Fruit fly (Drosophila melanogaster) whole organism, embryonic: ENCODE measurements around the gene ND-MNLL.

ENCODE experiments used
- CG10462 ChIP-seq: fragments of 200-800 bp; sonication (Bioruptor generic); optimal IDR thresholded peaks from 2 replicates; lab custom pipeline; 2016; ENCODE audit warnings: missing biosample characterization, missing genetic modification characterization
- CG10959 ChIP-seq: fragments of 200-800 bp; sonication (Bioruptor generic); IDR thresholded peaks from 2 replicates; pipeline ENCODE4 v1.3.6; 2022; ENCODE audit warnings: missing biosample characterization, missing genetic modification characterization
- CG12659 ChIP-seq: fragments of 200-800 bp; sonication (Bioruptor generic); optimal IDR thresholded peaks from 3 replicates; lab custom pipeline; 2017; ENCODE audit warnings: mild to moderate bottlenecking, missing biosample characterization, missing genetic modification reagents, missing genetic modification characterization
- CG12769 ChIP-seq: fragments of 200-800 bp; sonication (Bioruptor generic); optimal IDR thresholded peaks from 2 replicates; lab custom pipeline; 2019; ENCODE audit warnings: missing biosample characterization, mild to moderate bottlenecking, missing genetic modification characterization, moderate library complexity
- CG13624 ChIP-seq: fragments of 200-800 bp; sonication (Bioruptor generic); optimal IDR thresholded peaks from 2 replicates; lab custom pipeline; 2016; ENCODE audit warnings: missing biosample characterization, missing genetic modification characterization
- CG14441 ChIP-seq: fragments of 200-800 bp; sonication (Bioruptor generic); IDR thresholded peaks from 2 replicates; pipeline ENCODE4 v1.3.6; 2022; ENCODE audit warnings: missing biosample characterization, missing genetic modification characterization
- CG14860 ChIP-seq: fragments of 200-800 bp; sonication (Bioruptor generic); IDR thresholded peaks from 3 replicates; pipeline ENCODE4 v1.3.6; 2022; ENCODE audit warnings: missing biosample characterization, missing genetic modification characterization; ENCODE audit not compliant: partially characterized antibody
- CG1647 ChIP-seq: fragments of 200-800 bp; sonication (Bioruptor generic); optimal IDR thresholded peaks from 3 replicates; lab custom pipeline; 2016; ENCODE audit warnings: missing biosample characterization, missing genetic modification characterization
- CG16863 ChIP-seq: fragments of 200-800 bp; sonication (Bioruptor generic); optimal IDR thresholded peaks from 3 replicates; lab custom pipeline; 2016; ENCODE audit warnings: missing biosample characterization, missing genetic modification characterization
- CG17912 ChIP-seq: fragments of 200-800 bp; sonication (Bioruptor generic); optimal IDR thresholded peaks from 2 replicates; lab custom pipeline; 2018; ENCODE audit warnings: missing biosample characterization, mild to moderate bottlenecking, missing genetic modification characterization
- CG18476 ChIP-seq: fragments of 200-800 bp; sonication (Bioruptor generic); optimal IDR thresholded peaks from 2 replicates; lab custom pipeline; 2016; ENCODE audit warnings: missing biosample characterization, mild to moderate bottlenecking, missing genetic modification characterization
- CG18599 ChIP-seq: fragments of 200-800 bp; sonication (Bioruptor generic); optimal IDR thresholded peaks from 3 replicates; lab custom pipeline; 2017; ENCODE audit warnings: missing biosample characterization, missing genetic modification characterization, mild to moderate bottlenecking, moderate library complexity, missing genetic modification reagents
- CG2116 ChIP-seq: fragments of 200-800 bp; sonication (Bioruptor generic); optimal IDR thresholded peaks from 3 replicates; lab custom pipeline; 2018; ENCODE audit warnings: missing biosample characterization, mild to moderate bottlenecking, missing genetic modification characterization
- CG2199 ChIP-seq: fragments of 200-800 bp; sonication (Bioruptor generic); IDR thresholded peaks from 3 replicates; pipeline ENCODE4 v1.3.6; 2022; ENCODE audit warnings: missing biosample characterization, missing genetic modification characterization
- CG3163 ChIP-seq: fragments of 200-800 bp; sonication (Bioruptor generic); optimal IDR thresholded peaks from 3 replicates; lab custom pipeline; 2016; ENCODE audit warnings: missing biosample characterization, missing genetic modification characterization
- CG33213 ChIP-seq: fragments of 200-800 bp; sonication (Bioruptor generic); optimal IDR thresholded peaks from 3 replicates; lab custom pipeline; 2016; ENCODE audit warnings: missing biosample characterization, missing genetic modification characterization
- CG4424 ChIP-seq: fragments of 200-800 bp; sonication (Bioruptor generic); optimal IDR thresholded peaks from 3 replicates; lab custom pipeline; 2016; ENCODE audit warnings: missing biosample characterization, missing genetic modification characterization
- CG4730 ChIP-seq: fragments of 200-800 bp; sonication (Bioruptor generic); IDR thresholded peaks from 2 replicates; pipeline ENCODE4 v1.3.6; 2022; ENCODE audit warnings: missing biosample characterization, missing genetic modification characterization
- CG4820 ChIP-seq: fragments of 200-800 bp; sonication (Bioruptor generic); optimal IDR thresholded peaks from 3 replicates; lab custom pipeline; 2016; ENCODE audit warnings: missing biosample characterization, missing genetic modification characterization
- CG5245 ChIP-seq: fragments of 200-800 bp; sonication (Bioruptor generic); optimal IDR thresholded peaks from 3 replicates; lab custom pipeline; 2016; ENCODE audit warnings: missing biosample characterization, missing genetic modification characterization
- CG6765 ChIP-seq: fragments of 200-800 bp; sonication (Bioruptor generic); optimal IDR thresholded peaks from 3 replicates; lab custom pipeline; 2017; ENCODE audit warnings: missing biosample characterization, mild to moderate bottlenecking, missing genetic modification characterization
- CG8944 ChIP-seq: fragments of 200-800 bp; sonication (Bioruptor generic); optimal IDR thresholded peaks from 3 replicates; lab custom pipeline; 2016; ENCODE audit warnings: missing biosample characterization, missing genetic modification characterization
- CG9437 ChIP-seq: fragments of 200-800 bp; sonication (Bioruptor generic); optimal IDR thresholded peaks from 2 replicates; lab custom pipeline; 2018; ENCODE audit warnings: missing biosample characterization, mild to moderate bottlenecking, missing genetic modification characterization
- CG9727 ChIP-seq: fragments of 200-800 bp; sonication (Bioruptor generic); optimal IDR thresholded peaks from 3 replicates; lab custom pipeline; 2017; ENCODE audit warnings: missing biosample characterization, mild to moderate bottlenecking, missing genetic modification characterization
- CoRest ChIP-seq: fragments of 200-800 bp; sonication (Bioruptor generic); optimal IDR thresholded peaks from 3 replicates; lab custom pipeline; 2018; ENCODE audit warnings: missing biosample characterization, mild to moderate bottlenecking, missing genetic modification characterization, moderate library complexity
- Fer2 ChIP-seq: fragments of 200-800 bp; sonication (Bioruptor generic); optimal IDR thresholded peaks from 2 replicates; lab custom pipeline; 2018; ENCODE audit warnings: missing biosample characterization, mild to moderate bottlenecking, missing genetic modification characterization, moderate library complexity
- Fer3 ChIP-seq: fragments of 200-800 bp; sonication (Bioruptor generic); optimal IDR thresholded peaks from 2 replicates; lab custom pipeline; 2018; ENCODE audit warnings: missing biosample characterization, mild to moderate bottlenecking, missing genetic modification characterization, moderate library complexity
- H2.0 ChIP-seq: fragments of 200-800 bp; sonication (Bioruptor generic); IDR thresholded peaks from 2 replicates; pipeline ENCODE4 v1.3.6; 2022; ENCODE audit warnings: missing biosample characterization, missing genetic modification characterization
- Hr39 ChIP-seq: fragments of >200 bp; optimal IDR thresholded peaks from 2 replicates; lab custom pipeline; 2017
- NK7.1 ChIP-seq: fragments of 200-800 bp; sonication (Bioruptor generic); optimal IDR thresholded peaks from 3 replicates; lab custom pipeline; 2016; ENCODE audit warnings: missing biosample characterization, missing genetic modification characterization
- Nf-YB ChIP-seq: fragments of 200-800 bp; sonication (Bioruptor generic); optimal IDR thresholded peaks from 3 replicates; lab custom pipeline; 2019; ENCODE audit warnings: missing biosample characterization, mild to moderate bottlenecking, missing genetic modification characterization, moderate library complexity
- Oli ChIP-seq: fragments of 200-800 bp; sonication (Bioruptor generic); optimal IDR thresholded peaks from 2 replicates; lab custom pipeline; 2018; ENCODE audit warnings: missing biosample characterization, mild to moderate bottlenecking, missing genetic modification characterization, moderate library complexity
- Sox102F ChIP-seq: fragments of 200-800 bp; sonication (Bioruptor generic); optimal IDR thresholded peaks from 2 replicates; lab custom pipeline; 2018; ENCODE audit warnings: missing biosample characterization, mild to moderate bottlenecking, missing genetic modification characterization, moderate library complexity
- Ssrp ChIP-seq: fragments of 200-800 bp; sonication (Bioruptor generic); optimal IDR thresholded peaks from 2 replicates; lab custom pipeline; 2018; ENCODE audit warnings: missing biosample characterization, mild to moderate bottlenecking, missing genetic modification characterization, moderate library complexity
- al ChIP-seq: fragments of 200-800 bp; sonication (Bioruptor generic); IDR thresholded peaks from 2 replicates; pipeline ENCODE4 v1.3.6; 2022; ENCODE audit warnings: missing biosample characterization, missing genetic modification characterization
- amos ChIP-seq: fragments of 200-800 bp; sonication (Bioruptor generic); IDR thresholded peaks from 2 replicates; pipeline ENCODE4 v1.3.6; 2022; ENCODE audit warnings: missing biosample characterization, missing genetic modification characterization; ENCODE audit not compliant: partially characterized antibody
- br ChIP-seq: fragments of >200 bp; optimal IDR thresholded peaks from 2 replicates; lab custom pipeline; 2017
- cad ChIP-seq: fragments of >200 bp; optimal IDR thresholded peaks from 2 replicates; lab custom pipeline; 2017; ENCODE audit warnings: missing biosample characterization, missing genetic modification characterization
- dimm ChIP-seq: fragments of 200-800 bp; sonication (Bioruptor generic); IDR thresholded peaks from 2 replicates; pipeline ENCODE4 v1.3.6; 2022; ENCODE audit warnings: missing biosample characterization, missing genetic modification characterization
- gem ChIP-seq: fragments of 200-800 bp; sonication (Bioruptor generic); optimal IDR thresholded peaks from 2 replicates; lab custom pipeline; 2019; ENCODE audit warnings: missing biosample characterization, mild to moderate bottlenecking, missing genetic modification characterization, moderate library complexity
- h ChIP-seq: fragments of >200 bp; optimal IDR thresholded peaks from 2 replicates; lab custom pipeline; 2017
- lbe ChIP-seq: fragments of 200-800 bp; sonication (Bioruptor generic); optimal IDR thresholded peaks from 2 replicates; lab custom pipeline; 2016; ENCODE audit warnings: missing biosample characterization, mild to moderate bottlenecking, missing genetic modification characterization
- lov ChIP-seq, 2 experiments: fragments of 200-800 bp in 1 of 2; fragments of >200 bp in 1 of 2; sonication (Bioruptor generic) in 1 of 2; IDR thresholded peaks in 1 of 2; optimal IDR thresholded peaks in 1 of 2; 2 replicates in 1 of 2; 3 replicates in 1 of 2; pipeline versions ENCODE4 v1.3.6 to Lab custom; 2017 to 2022; ENCODE audit warnings: missing biosample characterization in 1 of 2, missing genetic modification characterization in 1 of 2
- repo ChIP-seq: fragments of 200-800 bp; sonication (Bioruptor generic); optimal IDR thresholded peaks from 2 replicates; lab custom pipeline; 2016; ENCODE audit warnings: missing biosample characterization, missing genetic modification characterization
- rib ChIP-seq: fragments of 200-800 bp; sonication (Bioruptor generic); IDR thresholded peaks from 2 replicates; pipeline ENCODE4 v1.3.6; 2022; ENCODE audit warnings: missing biosample characterization, missing genetic modification characterization
- salm ChIP-seq: fragments of 200-800 bp; sonication (Bioruptor generic); optimal IDR thresholded peaks from 2 replicates; lab custom pipeline; 2018; ENCODE audit warnings: missing biosample characterization, mild to moderate bottlenecking, missing genetic modification characterization
- slbo ChIP-seq: fragments of 200-800 bp; sonication (Bioruptor generic); IDR thresholded peaks from 2 replicates; pipeline ENCODE4 v1.3.6; 2022; ENCODE audit warnings: missing biosample characterization, missing genetic modification characterization
- slou ChIP-seq: fragments of 200-800 bp; sonication (Bioruptor generic); optimal IDR thresholded peaks from 3 replicates; lab custom pipeline; 2016; ENCODE audit warnings: missing biosample characterization, missing genetic modification characterization
- stc ChIP-seq: fragments of 200-800 bp; sonication (Bioruptor generic); IDR thresholded peaks from 2 replicates; pipeline ENCODE4 v1.3.6; 2022; ENCODE audit warnings: missing biosample characterization, missing genetic modification characterization
- toy ChIP-seq: fragments of 200-800 bp; sonication (Bioruptor generic); IDR thresholded peaks from 2 replicates; pipeline ENCODE4 v1.3.6; 2022; ENCODE audit warnings: missing biosample characterization, missing genetic modification characterization
- vfl ChIP-seq: fragments of 200-800 bp; sonication (Bioruptor generic); optimal IDR thresholded peaks from 2 replicates; lab custom pipeline; 2016; ENCODE audit warnings: missing biosample characterization, missing genetic modification characterization
- wdn ChIP-seq: fragments of 200-800 bp; sonication (Bioruptor generic); IDR thresholded peaks from 2 replicates; pipeline ENCODE4 v1.3.6; 2022; ENCODE audit warnings: missing biosample characterization, missing genetic modification characterization
- zfh2 ChIP-seq: fragments of 200-800 bp; sonication (Bioruptor generic); optimal IDR thresholded peaks from 2 replicates; lab custom pipeline; 2016; ENCODE audit warnings: missing biosample characterization, missing genetic modification characterization

The ND-MNLL gene

dm6 chrX:7909482-7909881 lies 15.9 kb upstream of the ND-MNLL start (continued):
- TF ChIP-seq CG8944 (no peak), CG2199 (GFP tag; lab: Robert Waterston, UW) (no peak), H2.0 (GFP tag; lab: Robert Waterston, UW) (no peak), cad (GFP tag; lab: Kevin White, UChicago) (no peak), repo (no peak), toy (no peak), CG4424 (GFP tag; lab: Kevin White, UChicago) (peak; percentile 20), CG5245 (no peak), al (GFP tag; lab: Robert Waterston, UW) (no peak), br (lab: Kevin White, UChicago) (no peak), CG6765 (no peak), NK7.1 (no peak), CG4730 (GFP tag; lab: Robert Waterston, UW) (no peak), Oli (tag; lab: Kevin White, UChicago) (no peak), lov (optimal IDR thresholded peaks at IDR 0.05; lab: Kevin White, UChicago) (no peak), lov (GFP tag; IDR thresholded peaks at IDR 0.05; lab: Robert Waterston, UW) (no peak), CG14860 (GFP tag; lab: Robert Waterston, UW) (no peak), slou (GFP tag; lab: Kevin White, UChicago) (no peak), CG16863 (GFP tag; lab: Kevin White, UChicago) (no peak), CG18476 (GFP tag; lab: Kevin White, UChicago) (no peak), Fer3 (tag; lab: Kevin White, UChicago) (peak; percentile 3), CG10462 (no peak), salm (tag; lab: Kevin White, UChicago) (no peak), CoRest (tag; lab: Kevin White, UChicago) (peak; percentile 29), dimm (GFP tag; lab: Robert Waterston, UW) (no peak), Ssrp (tag; lab: Kevin White, UChicago) (no peak), CG1647 (GFP tag; lab: Kevin White, UChicago) (no peak), CG10959 (GFP tag; lab: Robert Waterston, UW) (no peak), CG12659 (peak; percentile 24), Sox102F (GFP tag; lab: Kevin White, UChicago) (no peak), gem (peak; percentile 62), CG9437 (GFP tag; lab: Kevin White, UChicago) (no peak), CG33213 (no peak), CG2116 (no peak), Hr39 (lab: Kevin White, UChicago) (no peak), stc (GFP tag; lab: Robert Waterston, UW) (peak; percentile 50; the same call in 1 of the 2 replicates), rib (no peak), CG9727 (GFP tag; lab: Kevin White, UChicago) (no peak), vfl (GFP tag; lab: Kevin White, UChicago) (no peak), Fer2 (tag; lab: Kevin White, UChicago) (no peak), h (lab: Kevin White, UChicago) (no peak), CG14441 (GFP tag; lab: Robert Waterston, UW) (peak; percentile 65), CG4820 (GFP tag; lab: Kevin White, UChicago) (peak; percentile 5), amos (GFP tag; lab: Robert Waterston, UW) (no peak), CG3163 (GFP tag; lab: Kevin White, UChicago) (no peak), lbe (GFP tag; lab: Kevin White, UChicago) (no peak), CG13624 (GFP tag; lab: Kevin White, UChicago) (no peak), wdn (no peak), CG17912 (GFP tag; lab: Kevin White, UChicago) (no peak), slbo (GFP tag; lab: Robert Waterston, UW) (peak; percentile 57), CG18599 (GFP tag; lab: Kevin White, UChicago) (peak; percentile 42), zfh2 (GFP tag; lab: Kevin White, UChicago) (no peak), Nf-YB (GFP tag; lab: Kevin White, UChicago) (no peak), CG12769 (tag; lab: Kevin White, UChicago) (no peak)
